Fruit fly (Drosophila melanogaster): ENCODE measurements around the gene CG31676.

Gene CG31676

dm6 chr2L:20822489-20823195 is 17.9 kb upstream of the CG31676 start, which contains the start of gene CG9331 (continued):
- no peak for TF ChIP-seq CG1647 (GFP tag; optimal IDR thresholded peaks at IDR 0.05)
- peak; percentile 50 for TF ChIP-seq gcm (GFP tag; optimal IDR thresholded peaks at IDR 0.05)
- TF ChIP-seq Elba2 (GFP tag; optimal IDR thresholded peaks at IDR 0.05), result peak; percentile 85
- TF ChIP-seq CG32532 (GFP tag; IDR thresholded peaks at IDR 0.05), result no peak
- peak; percentile 77; the same call in 2 of the 4 replicates for TF ChIP-seq chinmo (GFP tag; IDR thresholded peaks at IDR 0.05; ENCODE audit: partially characterized antibody)
- TF ChIP-seq sim (GFP tag; IDR thresholded peaks at IDR 0.05), result no peak
- no peak for TF ChIP-seq pum (GFP tag; optimal IDR thresholded peaks at IDR 0.05)
- TF ChIP-seq run (tag; optimal IDR thresholded peaks at IDR 0.05), result peak; percentile 88
- TF ChIP-seq CG14965 (GFP tag; optimal IDR thresholded peaks at IDR 0.05; ENCODE audit: borderline replicate concordance), result no peak
- TF ChIP-seq her (GFP tag; optimal IDR thresholded peaks at IDR 0.05), result no peak
- TF ChIP-seq fu2 (GFP tag; optimal IDR thresholded peaks at IDR 0.05), result no peak
- peak; percentile 29 for TF ChIP-seq CG12071 (GFP tag; optimal IDR thresholded peaks at IDR 0.05)
- TF ChIP-seq esg (GFP tag; conservative IDR thresholded peaks at IDR 0.05), result no peak
- TF ChIP-seq CG9609 (GFP tag; optimal IDR thresholded peaks at IDR 0.05), result no peak
- no peak for TF ChIP-seq CG11560 (tag; IDR thresholded peaks at IDR 0.05)
- 0 out of 2 replicates have a peak, but pooled peaks have one; percentile 7 for TF ChIP-seq E2f2 (GFP tag; IDR thresholded peaks at IDR 0.05)
- no peak for TF ChIP-seq Ptx1 (GFP tag; IDR thresholded peaks at IDR 0.05)
- TF ChIP-seq CG3726 (GFP tag; IDR thresholded peaks at IDR 0.05), result no peak
- TF ChIP-seq CG10431 (GFP tag; optimal IDR thresholded peaks at IDR 0.05), result no peak
- TF ChIP-seq Aef1 (GFP tag; IDR thresholded peaks at IDR 0.05), result 0 out of 3 replicates have a peak, but pooled peaks have one; percentile 28
- TF ChIP-seq CG14050 (GFP tag; IDR thresholded peaks at IDR 0.05), result no peak
- 0 out of 2 replicates have a peak, but pooled peaks have one; percentile 45 for TF ChIP-seq sob (GFP tag; IDR thresholded peaks at IDR 0.05)
- TF ChIP-seq CG10274 (GFP tag; optimal IDR thresholded peaks at IDR 0.05), result no peak
- TF ChIP-seq ken (GFP tag; IDR thresholded peaks at IDR 0.05), result no peak
- TF ChIP-seq CG6854 (GFP tag; optimal IDR thresholded peaks at IDR 0.05), result no peak
- TF ChIP-seq Myb (GFP tag; optimal IDR thresholded peaks at IDR 0.05), result no peak
- no peak for TF ChIP-seq fd102C (GFP tag; optimal IDR thresholded peaks at IDR 0.05)
- no peak for TF ChIP-seq gsb (GFP tag; IDR thresholded peaks at IDR 0.05)
- TF ChIP-seq org-1 (GFP tag; optimal IDR thresholded peaks at IDR 0.05), result no peak
- peak; percentile 93 for TF ChIP-seq CG18476 (GFP tag; optimal IDR thresholded peaks at IDR 0.05)
- TF ChIP-seq CG12391 (tag; optimal IDR thresholded peaks at IDR 0.05), result no peak
- no peak for TF ChIP-seq Usf (GFP tag; optimal IDR thresholded peaks at IDR 0.05)
- TF ChIP-seq pfk (GFP tag; optimal IDR thresholded peaks at IDR 0.05), result no peak
- TF ChIP-seq CG16815 (GFP tag; optimal IDR thresholded peaks at IDR 0.05), result no peak
- TF ChIP-seq CG8359 (GFP tag; optimal IDR thresholded peaks at IDR 0.05; ENCODE audit: borderline replicate concordance), result no peak
- no peak for TF ChIP-seq B-H2 (GFP tag; optimal IDR thresholded peaks at IDR 0.05)
- TF ChIP-seq row (GFP tag; IDR thresholded peaks at IDR 0.05), result peak; percentile 5
- no peak for TF ChIP-seq toy (GFP tag; IDR thresholded peaks at IDR 0.05)
- TF ChIP-seq ham (GFP tag; IDR thresholded peaks at IDR 0.05), result no peak
- no peak for TF ChIP-seq trem (tag; optimal IDR thresholded peaks at IDR 0.05)
- peak in 1 of 2 experiments; percentile 62 for TF ChIP-seq eve (GFP tag; optimal IDR thresholded peaks at IDR 0.05)
- peak; percentile 59; the same call in 2 of the 3 replicates for TF ChIP-seq CG34224 (GFP tag; IDR thresholded peaks at IDR 0.05; ENCODE audit: partially characterized antibody)
- TF ChIP-seq CG17612 (GFP tag; IDR thresholded peaks at IDR 0.05), result no peak
- TF ChIP-seq CG11504 (tag; optimal IDR thresholded peaks at IDR 0.05), result no peak
- TF ChIP-seq Max (GFP tag; optimal IDR thresholded peaks at IDR 0.05), result no peak
- TF ChIP-seq CG9437 (GFP tag; optimal IDR thresholded peaks at IDR 0.05), result peak; percentile 45
- TF ChIP-seq NC2β (GFP tag; optimal IDR thresholded peaks at IDR 0.05), result no peak
- TF ChIP-seq Hr51 (GFP tag; optimal IDR thresholded peaks at IDR 0.05), result no peak
- TF ChIP-seq croc (GFP tag; conservative IDR thresholded peaks at IDR 0.05), result no peak
- no peak for TF ChIP-seq lbe (GFP tag; optimal IDR thresholded peaks at IDR 0.05)

Measured in whole organism, embryonic.